Fruit fly (Drosophila melanogaster) whole organism, embryonic: ENCODE results near the gene Upf2.
A peak's percentile ranks its signal among the peaks of the same experiment; 100 is the strongest.

Experiments used
- Atf3 ChIP-seq: fragments of 200-800 bp; sonication (Bioruptor generic); optimal IDR thresholded peaks from 3 replicates; lab custom pipeline; 2016; ENCODE audit warnings: missing biosample characterization, missing genetic modification characterization
- BEAF-32 ChIP-seq: fragments of 200-800 bp; sonication (Bioruptor generic); optimal IDR thresholded peaks from 3 replicates; lab custom pipeline; 2017; ENCODE audit warnings: missing biosample characterization, missing genetic modification characterization, mild to moderate bottlenecking, moderate library complexity, missing genetic modification reagents
- Bdp1 ChIP-seq: fragments of 200-800 bp; sonication (Bioruptor generic); optimal IDR thresholded peaks from 3 replicates; lab custom pipeline; 2016; ENCODE audit warnings: missing biosample characterization, missing genetic modification characterization
- CG10959 ChIP-seq: fragments of 200-800 bp; sonication (Bioruptor generic); IDR thresholded peaks from 2 replicates; pipeline ENCODE4 v1.3.6; 2022; ENCODE audit warnings: missing biosample characterization, missing genetic modification characterization
- CG11456 ChIP-seq: fragments of 200-800 bp; sonication (Bioruptor generic); IDR thresholded peaks from 3 replicates; pipeline ENCODE4 v1.3.6; 2022; ENCODE audit warnings: missing biosample characterization, missing genetic modification characterization
- CG11560 ChIP-seq: fragments of 200-800 bp; sonication (Bioruptor generic); IDR thresholded peaks from 3 replicates; pipeline ENCODE4 v1.3.6; 2022; ENCODE audit warnings: missing biosample characterization, missing genetic modification characterization
- CG11696 ChIP-seq: fragments of 200-800 bp; sonication (Bioruptor generic); IDR thresholded peaks from 2 replicates; pipeline ENCODE4 v1.3.6; 2022; ENCODE audit warnings: missing biosample characterization, missing genetic modification characterization
- CG12155 ChIP-seq: fragments of 200-800 bp; sonication (Bioruptor generic); optimal IDR thresholded peaks from 3 replicates; lab custom pipeline; 2016; ENCODE audit warnings: missing biosample characterization, missing genetic modification characterization
- CG12391 ChIP-seq: fragments of 200-800 bp; sonication (Bioruptor generic); optimal IDR thresholded peaks from 3 replicates; lab custom pipeline; 2018; ENCODE audit warnings: missing biosample characterization, mild to moderate bottlenecking, missing genetic modification characterization, moderate library complexity
- CG13123 ChIP-seq: fragments of 200-800 bp; sonication (Bioruptor generic); optimal IDR thresholded peaks from 2 replicates; lab custom pipeline; 2016; ENCODE audit warnings: missing biosample characterization, missing genetic modification characterization
- CG15011 ChIP-seq: fragments of 200-800 bp; sonication (Bioruptor generic); optimal IDR thresholded peaks from 3 replicates; lab custom pipeline; 2018; ENCODE audit warnings: missing biosample characterization, mild to moderate bottlenecking, missing genetic modification characterization
- CG15514 ChIP-seq: fragments of 200-800 bp; sonication (Bioruptor generic); optimal IDR thresholded peaks from 3 replicates; lab custom pipeline; 2017; ENCODE audit warnings: missing biosample characterization, missing genetic modification characterization, mild to moderate bottlenecking, moderate library complexity, missing genetic modification reagents
- CG15696 ChIP-seq: fragments of 200-800 bp; sonication (Bioruptor generic); optimal IDR thresholded peaks from 2 replicates; lab custom pipeline; 2019; ENCODE audit warnings: missing biosample characterization, mild to moderate bottlenecking, missing genetic modification characterization, moderate library complexity
- CG3281 ChIP-seq: fragments of 200-800 bp; sonication (Bioruptor generic); optimal IDR thresholded peaks from 3 replicates; lab custom pipeline; 2017; ENCODE audit warnings: missing biosample characterization, mild to moderate bottlenecking, missing genetic modification characterization
- CG6175 ChIP-seq: fragments of 200-800 bp; sonication (Bioruptor generic); IDR thresholded peaks from 3 replicates; pipeline ENCODE4 v1.3.6; 2022; ENCODE audit warnings: missing biosample characterization, missing genetic modification characterization
- CG6689 ChIP-seq: fragments of 200-800 bp; sonication (Bioruptor generic); IDR thresholded peaks from 2 replicates; pipeline ENCODE4 v1.3.6; 2022; ENCODE audit warnings: missing biosample characterization, missing genetic modification characterization
- CG7372 ChIP-seq: fragments of 200-800 bp; sonication (Bioruptor generic); IDR thresholded peaks from 2 replicates; pipeline ENCODE4 v1.3.6; 2022; ENCODE audit warnings: missing biosample characterization, missing genetic modification characterization
- CG7786 ChIP-seq: fragments of 200-800 bp; sonication (Bioruptor generic); optimal IDR thresholded peaks from 2 replicates; lab custom pipeline; 2016; ENCODE audit warnings: missing biosample characterization, missing genetic modification characterization
- CG9727 ChIP-seq: fragments of 200-800 bp; sonication (Bioruptor generic); optimal IDR thresholded peaks from 3 replicates; lab custom pipeline; 2017; ENCODE audit warnings: missing biosample characterization, mild to moderate bottlenecking, missing genetic modification characterization
- Ets65A ChIP-seq: fragments of 200-800 bp; sonication (Bioruptor generic); peaks from one replicate; lab custom pipeline; 2016; ENCODE audit warnings: missing biosample characterization, missing genetic modification characterization
- Fer1 ChIP-seq: fragments of 200-800 bp; sonication (Bioruptor generic); optimal IDR thresholded peaks from 2 replicates; lab custom pipeline; 2017; ENCODE audit warnings: missing biosample characterization, mild to moderate bottlenecking, missing genetic modification characterization
- Gsc ChIP-seq: fragments of 200-800 bp; sonication (Bioruptor generic); IDR thresholded peaks from 2 replicates; pipeline ENCODE4 v1.3.6; 2022; ENCODE audit warnings: missing biosample characterization, missing genetic modification characterization
- Hmr ChIP-seq: fragments of 200-800 bp; sonication (Bioruptor generic); optimal IDR thresholded peaks from 3 replicates; lab custom pipeline; 2017; ENCODE audit warnings: mild to moderate bottlenecking, missing biosample characterization, missing genetic modification reagents, missing genetic modification characterization
- MTF-1 ChIP-seq: fragments of 200-800 bp; sonication (Bioruptor generic); optimal IDR thresholded peaks from 2 replicates; lab custom pipeline; 2018; ENCODE audit warnings: missing biosample characterization, mild to moderate bottlenecking, missing genetic modification characterization, borderline replicate concordance
- Mes4 ChIP-seq: fragments of 200-800 bp; sonication (Bioruptor generic); optimal IDR thresholded peaks from 2 replicates; lab custom pipeline; 2016; ENCODE audit warnings: missing biosample characterization, missing genetic modification characterization
- NC2β ChIP-seq: fragments of 200-800 bp; sonication (Bioruptor generic); optimal IDR thresholded peaks from 2 replicates; lab custom pipeline; 2016; ENCODE audit warnings: missing biosample characterization, missing genetic modification characterization
- Rfx ChIP-seq: fragments of 200-800 bp; sonication (Bioruptor generic); IDR thresholded peaks from 2 replicates; pipeline ENCODE4 v1.3.6; 2022; ENCODE audit warnings: missing biosample characterization, missing genetic modification characterization
- Rx ChIP-seq: fragments of 200-800 bp; sonication (Bioruptor generic); IDR thresholded peaks from 2 replicates; pipeline ENCODE4 v1.3.6; 2022; ENCODE audit warnings: missing biosample characterization, missing genetic modification characterization
- Side ChIP-seq: fragments of 200-800 bp; sonication (Bioruptor generic); optimal IDR thresholded peaks from 2 replicates; lab custom pipeline; 2016; ENCODE audit warnings: missing biosample characterization, missing genetic modification characterization
- TFAM ChIP-seq: fragments of 200-800 bp; sonication (Bioruptor generic); optimal IDR thresholded peaks from 2 replicates; lab custom pipeline; 2017; ENCODE audit warnings: missing biosample characterization, missing genetic modification characterization, inconsistent platforms
- Tbp ChIP-seq: fragments of >200 bp; optimal IDR thresholded peaks from 2 replicates; lab custom pipeline; 2018; ENCODE audit warnings: missing biosample characterization, missing genetic modification characterization
- cwo ChIP-seq: fragments of 200-800 bp; sonication (Bioruptor generic); optimal IDR thresholded peaks from 3 replicates; lab custom pipeline; 2017; ENCODE audit warnings: missing biosample characterization, missing genetic modification characterization, mild to moderate bottlenecking, moderate library complexity, missing genetic modification reagents
- fd3F ChIP-seq: fragments of 200-800 bp; sonication (Bioruptor generic); optimal IDR thresholded peaks from 2 replicates; lab custom pipeline; 2018; ENCODE audit warnings: missing biosample characterization, mild to moderate bottlenecking, missing genetic modification characterization, moderate library complexity
- fd64A ChIP-seq: fragments of 200-800 bp; sonication (Bioruptor generic); optimal IDR thresholded peaks from 3 replicates; lab custom pipeline; 2018; ENCODE audit warnings: missing biosample characterization, mild to moderate bottlenecking, missing genetic modification characterization
- grau ChIP-seq: fragments of 200-800 bp; optimal IDR thresholded peaks from 3 replicates; lab custom pipeline; 2019; ENCODE audit warnings: missing biosample characterization, mild to moderate bottlenecking, missing genetic modification characterization, moderate library complexity
- kah ChIP-seq: fragments of 200-800 bp; sonication (Bioruptor generic); optimal IDR thresholded peaks from 2 replicates; lab custom pipeline; 2018; ENCODE audit warnings: missing biosample characterization, mild to moderate bottlenecking, missing genetic modification characterization
- ken ChIP-seq: fragments of 200-800 bp; sonication (Bioruptor generic); IDR thresholded peaks from 3 replicates; pipeline ENCODE4 v1.3.6; 2022; ENCODE audit warnings: missing biosample characterization, missing genetic modification characterization
- kni ChIP-seq: fragments of 200-800 bp; sonication (Bioruptor generic); optimal IDR thresholded peaks from 3 replicates; lab custom pipeline; 2017; ENCODE audit warnings: mild to moderate bottlenecking, missing biosample characterization, missing genetic modification reagents, missing genetic modification characterization
- lbe ChIP-seq: fragments of 200-800 bp; sonication (Bioruptor generic); optimal IDR thresholded peaks from 2 replicates; lab custom pipeline; 2016; ENCODE audit warnings: missing biosample characterization, mild to moderate bottlenecking, missing genetic modification characterization
- lilli ChIP-seq: fragments of 200-800 bp; sonication (Bioruptor generic); optimal IDR thresholded peaks from 3 replicates; lab custom pipeline; 2016; ENCODE audit warnings: missing biosample characterization, missing genetic modification characterization
- maf-S ChIP-seq: fragments of 200-800 bp; sonication (Bioruptor generic); optimal IDR thresholded peaks from 2 replicates; lab custom pipeline; 2016; ENCODE audit warnings: missing biosample characterization, missing genetic modification characterization
- mld ChIP-seq: fragments of 200-800 bp; sonication (Bioruptor generic); IDR thresholded peaks from 3 replicates; pipeline ENCODE4 v1.3.6; 2022; ENCODE audit warnings: missing biosample characterization, missing genetic modification characterization; ENCODE audit not compliant: partially characterized antibody
- nom ChIP-seq: fragments of 200-800 bp; sonication (Bioruptor generic); optimal IDR thresholded peaks from 2 replicates; lab custom pipeline; 2017; ENCODE audit warnings: missing biosample characterization, missing genetic modification characterization, mild to moderate bottlenecking, moderate library complexity, missing genetic modification reagents
- repo ChIP-seq: fragments of 200-800 bp; sonication (Bioruptor generic); optimal IDR thresholded peaks from 2 replicates; lab custom pipeline; 2016; ENCODE audit warnings: missing biosample characterization, missing genetic modification characterization
- sisA ChIP-seq: fragments of 200-800 bp; sonication (Bioruptor generic); IDR thresholded peaks from 2 replicates; pipeline ENCODE4 v1.3.6; 2022; ENCODE audit warnings: missing biosample characterization, missing genetic modification characterization
- sr ChIP-seq: fragments of 200-800 bp; sonication (Bioruptor generic); IDR thresholded peaks from 3 replicates; pipeline ENCODE4 v1.3.6; 2022; ENCODE audit warnings: missing biosample characterization, missing genetic modification characterization
- tin ChIP-seq: fragments of 200-800 bp; sonication (Bioruptor generic); optimal IDR thresholded peaks from 3 replicates; lab custom pipeline; 2016; ENCODE audit warnings: missing biosample characterization, missing genetic modification characterization
- trem ChIP-seq: fragments of 200-800 bp; optimal IDR thresholded peaks from 3 replicates; lab custom pipeline; 2019; ENCODE audit warnings: missing biosample characterization, mild to moderate bottlenecking, missing genetic modification characterization, moderate library complexity
- trh ChIP-seq: fragments of 200-800 bp; sonication (Bioruptor generic); optimal IDR thresholded peaks from 2 replicates; lab custom pipeline; 2016; ENCODE audit warnings: missing biosample characterization, missing genetic modification characterization
- usp ChIP-seq: fragments of >200 bp; optimal IDR thresholded peaks from 2 replicates; lab custom pipeline; 2017; ENCODE audit warnings: missing biosample characterization, missing genetic modification characterization

Upf2 gene

DNA sequence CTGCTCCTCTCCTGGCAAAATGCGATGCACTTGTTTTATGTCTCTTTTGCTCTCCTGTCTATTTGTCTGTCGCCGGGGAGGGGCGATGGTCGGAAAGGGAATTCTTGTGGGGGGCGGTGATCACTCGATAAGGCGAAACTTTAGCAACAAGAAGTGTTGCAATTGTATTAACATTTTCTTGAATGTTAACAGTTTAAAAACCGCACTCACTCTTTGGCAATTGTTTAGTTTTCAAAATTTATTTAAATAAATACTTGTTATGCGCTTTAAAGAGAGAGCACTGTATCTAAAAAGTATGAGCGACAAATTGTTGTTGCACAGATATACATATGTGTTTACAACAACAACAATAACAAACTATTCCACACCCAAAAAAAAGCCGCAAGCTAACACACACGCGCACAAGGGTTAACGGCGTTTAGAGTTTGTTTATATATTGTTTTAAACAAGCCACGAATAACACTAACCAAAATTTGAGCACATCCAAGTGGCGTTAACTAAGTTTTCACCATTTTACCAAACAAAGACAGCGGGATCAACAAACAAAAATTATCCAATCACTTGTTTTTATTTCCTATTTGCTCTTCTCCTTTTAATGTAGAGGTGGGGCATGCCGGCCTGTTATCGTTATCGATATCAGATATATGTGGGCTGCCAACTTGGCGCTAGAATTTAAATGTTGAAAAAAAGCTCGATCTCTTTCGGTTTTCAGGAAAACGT lies 26.4 kb upstream of the Upf2 start, which contains the start of gene CG2258 (continued):
- TF ChIP-seq CG10959, result peak; percentile 58
- peak; percentile 81 for TF ChIP-seq CG3281
- peak; percentile 9 for TF ChIP-seq trh (GFP tag; lab: Kevin White, UChicago)
- peak; percentile 87 for TF ChIP-seq ken (GFP tag; lab: Robert Waterston, UW)
- peak; percentile 35 for TF ChIP-seq CG13123 (GFP tag; lab: Kevin White, UChicago)
- peak; percentile 88 for TF ChIP-seq Rfx (GFP tag; lab: Robert Waterston, UW)
- peak; percentile 7 for TF ChIP-seq TFAM (GFP tag; lab: Kevin White, UChicago)
- TF ChIP-seq CG15011, result peak; percentile 76
- peak; percentile 45 for TF ChIP-seq Bdp1 (GFP tag; lab: Kevin White, UChicago)
- peak; percentile 58 for TF ChIP-seq Rx (GFP tag; lab: Robert Waterston, UW)
- peak; percentile 70 for TF ChIP-seq fd64A (GFP tag; lab: Kevin White, UChicago)
- peak; percentile 37 for TF ChIP-seq lbe (GFP tag; lab: Kevin White, UChicago)
- TF ChIP-seq nom (GFP tag; lab: Kevin White, UChicago), result peak; percentile 83
- peak; percentile 74 for TF ChIP-seq cwo (GFP tag; lab: Kevin White, UChicago)
- TF ChIP-seq CG11456 (GFP tag; lab: Robert Waterston, UW), result peak; percentile 86
- peak; percentile 70 for TF ChIP-seq CG11696 (GFP tag; lab: Robert Waterston, UW)
- peak; percentile 72 for TF ChIP-seq CG7786 (GFP tag; lab: Kevin White, UChicago)
- TF ChIP-seq CG12391 (tag; lab: Kevin White, UChicago), result peak; percentile 83
- TF ChIP-seq Mes4, result no peak
- peak; percentile 82 for TF ChIP-seq CG6689 (GFP tag; lab: Robert Waterston, UW)
- peak; percentile 60 for TF ChIP-seq kah (GFP tag; lab: Kevin White, UChicago)
- no peak for TF ChIP-seq mld (GFP tag; lab: Robert Waterston, UW)
- TF ChIP-seq sr (GFP tag; lab: Robert Waterston, UW), result peak; percentile 70; the same call in 1 of the 3 replicates
- peak; percentile 62 for TF ChIP-seq repo (GFP tag; lab: Kevin White, UChicago)
- no peak for TF ChIP-seq kni (GFP tag; lab: Kevin White, UChicago)
- TF ChIP-seq Gsc (GFP tag; lab: Robert Waterston, UW), result peak; percentile 61
- TF ChIP-seq fd3F, result peak; percentile 81
- peak; percentile 74 for TF ChIP-seq CG7372
- peak; percentile 46 for TF ChIP-seq lilli (GFP tag; lab: Kevin White, UChicago)
- TF ChIP-seq CG6175, result peak; percentile 74; the same call in 1 of the 3 replicates
- no peak for TF ChIP-seq usp
- peak; percentile 96 for TF ChIP-seq trem (tag; lab: Kevin White, UChicago)
- TF ChIP-seq Side (GFP tag; lab: Kevin White, UChicago), result no peak
- peak; percentile 70 for TF ChIP-seq maf-S (GFP tag; lab: Kevin White, UChicago)
- peak; percentile 78 for TF ChIP-seq CG12155 (GFP tag; lab: Kevin White, UChicago)
- TF ChIP-seq sisA, result peak; percentile 89
- no peak for TF ChIP-seq Tbp (GFP tag; lab: Kevin White, UChicago)
- peak; percentile 67 for TF ChIP-seq CG9727 (GFP tag; lab: Kevin White, UChicago)
- TF ChIP-seq Hmr, result peak; percentile 85
- TF ChIP-seq NC2β, result peak; percentile 39
- peak; percentile 85 for TF ChIP-seq CG15514 (GFP tag; lab: Kevin White, UChicago)
- peak; percentile 83 for TF ChIP-seq tin (GFP tag; lab: Kevin White, UChicago)
- TF ChIP-seq CG15696 (tag; lab: Kevin White, UChicago), result peak; percentile 51
- TF ChIP-seq Ets65A, result peak; percentile 98
- TF ChIP-seq MTF-1 (GFP tag; lab: Kevin White, UChicago), result peak; percentile 76
- peak; percentile 22 for TF ChIP-seq BEAF-32
- TF ChIP-seq CG11560 (tag; lab: Robert Waterston, UW), result peak; percentile 34; the same call in 1 of the 3 replicates
- TF ChIP-seq grau (tag; lab: Kevin White, UChicago), result peak; percentile 96
- TF ChIP-seq Atf3 (GFP tag; lab: Kevin White, UChicago), result peak; percentile 45
- TF ChIP-seq Fer1 (GFP tag; lab: Kevin White, UChicago), result peak; percentile 83
